In the genomic region with DNA sequence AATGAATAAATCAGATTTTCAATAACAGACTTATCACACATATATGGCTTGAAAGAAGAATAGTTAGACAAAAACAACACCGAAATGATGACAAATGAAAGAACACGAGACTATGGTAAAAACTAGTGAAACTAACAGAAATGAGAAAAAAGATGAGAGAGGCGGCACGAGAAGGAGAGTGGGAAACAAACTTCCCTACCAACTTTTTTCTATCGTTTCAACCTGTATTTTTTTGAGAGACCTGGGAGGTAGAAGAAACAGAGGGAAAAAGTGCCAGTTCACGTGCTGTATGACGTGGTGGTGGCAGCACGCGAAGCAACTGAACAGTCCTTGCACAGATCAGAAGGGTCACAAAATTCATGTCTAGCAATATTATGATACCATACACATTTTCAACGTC, we compare ENCODE assay signal across 5 worm cellular contexts.
A peak's percentile ranks its signal among the peaks of the same experiment; 100 is the strongest.
TF ChIP-seq lines count a peak whose summit lies in the region.

No protein-coding gene starts in this region.

TF ChIP-seq in whole organism, L1 larva, 84 proteins besides CTCF, POLR2A, EP300 and RAD21 (continues in another document):
- TF ChIP-seq nhr-47 (tag; optimal IDR thresholded peaks at IDR 0.05; lab: Kevin White, UChicago) (peak; percentile 35), snu-23 (GFP tag; optimal IDR thresholded peaks at IDR 0.05; lab: Kevin White, UChicago) (peak; percentile 78), alr-1 (tag; optimal IDR thresholded peaks at IDR 0.05; lab: Kevin White, UChicago; ENCODE audit: borderline replicate concordance) (no peak), ces-1 (GFP tag; optimal IDR thresholded peaks at IDR 0.05; lab: Kevin White, UChicago) (no peak), C04F5.9 (tag; optimal IDR thresholded peaks at IDR 0.05; lab: Kevin White, UChicago) (no peak), grh-1 (GFP tag; IDR thresholded peaks at IDR 0.05; lab: Robert Waterston, UW) (peak; percentile 33; the same call in 1 of the 2 replicates), elt-2 (tag; optimal IDR thresholded peaks at IDR 0.05; lab: Kevin White, UChicago) (peak; percentile 27), unc-86 (tag; optimal IDR thresholded peaks at IDR 0.05; lab: Kevin White, UChicago) (no peak), mdl-1 (tag; optimal IDR thresholded peaks at IDR 0.05; lab: Kevin White, UChicago) (peak in 1 of 2 experiments; percentile 78), nhr-11 (tag; optimal IDR thresholded peaks at IDR 0.05; lab: Kevin White, UChicago) (no peak), nhr-20 (tag; optimal IDR thresholded peaks at IDR 0.05; lab: Kevin White, UChicago) (peak; percentile 90), C34B4.2 (tag; optimal IDR thresholded peaks at IDR 0.05; lab: Kevin White, UChicago) (no peak), aly-2 (tag; optimal IDR thresholded peaks at IDR 0.05; lab: Kevin White, UChicago) (no peak), nhr-77 (tag; optimal IDR thresholded peaks at IDR 0.05; lab: Kevin White, UChicago) (peak; percentile 5), efl-3 (GFP tag; optimal IDR thresholded peaks at IDR 0.05; lab: Kevin White, UChicago) (no peak), nhr-28 (tag; optimal IDR thresholded peaks at IDR 0.05; lab: Kevin White, UChicago) (no peak), zag-1 (tag; optimal IDR thresholded peaks at IDR 0.05; lab: Kevin White, UChicago) (no peak)

TF ChIP-seq in whole organism, L2 larva, 48 proteins besides CTCF, POLR2A, EP300 and RAD21 (continues in another document):
- TF ChIP-seq lin-11 (tag; optimal IDR thresholded peaks at IDR 0.05; lab: Kevin White, UChicago) (no peak), sma-9 (GFP tag; optimal IDR thresholded peaks at IDR 0.05; lab: Kevin White, UChicago) (peak; percentile 63), sma-9 (tag; optimal IDR thresholded peaks at IDR 0.05; lab: Kevin White, UChicago) (no peak), zag-1 (tag; optimal IDR thresholded peaks at IDR 0.05; lab: Kevin White, UChicago) (no peak), unc-62 (GFP tag; optimal IDR thresholded peaks at IDR 0.05; lab: Kevin White, UChicago) (no peak), unc-55 (GFP tag; optimal IDR thresholded peaks at IDR 0.05; lab: Kevin White, UChicago) (no peak), ztf-4 (tag; optimal IDR thresholded peaks at IDR 0.05; lab: Kevin White, UChicago) (no peak), nhr-77 (tag; optimal IDR thresholded peaks at IDR 0.05; lab: Kevin White, UChicago) (no peak), nhr-21 (tag; optimal IDR thresholded peaks at IDR 0.05; lab: Kevin White, UChicago) (no peak), Y55F3AM.14 (GFP tag; optimal IDR thresholded peaks at IDR 0.05; lab: Kevin White, UChicago) (no peak), fos-1 (tag; optimal IDR thresholded peaks at IDR 0.05; lab: Kevin White, UChicago) (peak; percentile 30), C34F6.9 (tag; optimal IDR thresholded peaks at IDR 0.05; lab: Kevin White, UChicago) (no peak), mbf-1 (tag; optimal IDR thresholded peaks at IDR 0.05; lab: Kevin White, UChicago) (no peak), nhr-23 (tag; optimal IDR thresholded peaks at IDR 0.05; lab: Kevin White, UChicago) (no peak), mdl-1 (tag; optimal IDR thresholded peaks at IDR 0.05; lab: Kevin White, UChicago) (peak in 1 of 2 experiments; percentile 41), elt-1 (tag; optimal IDR thresholded peaks at IDR 0.05; lab: Kevin White, UChicago) (no peak), nhr-11 (tag; optimal IDR thresholded peaks at IDR 0.05; lab: Kevin White, UChicago) (no peak), ceh-82 (tag; optimal IDR thresholded peaks at IDR 0.05; lab: Kevin White, UChicago) (no peak), nhr-12 (tag; optimal IDR thresholded peaks at IDR 0.05; lab: Kevin White, UChicago) (no peak)

TF ChIP-seq in whole organism, L3 larva, 47 proteins besides CTCF, POLR2A, EP300 and RAD21:
- TF ChIP-seq skn-1 (tag; optimal IDR thresholded peaks at IDR 0.05; lab: Kevin White, UChicago): peak; percentile 41
- TF ChIP-seq nhr-23 (tag; optimal IDR thresholded peaks at IDR 0.05; lab: Kevin White, UChicago): peak; percentile 29
- TF ChIP-seq ceh-9 (tag; optimal IDR thresholded peaks at IDR 0.05; lab: Kevin White, UChicago): no peak
- TF ChIP-seq lin-39 (tag; optimal IDR thresholded peaks at IDR 0.05; lab: Kevin White, UChicago): no peak
- peak; percentile 49 for TF ChIP-seq elt-2 (tag; optimal IDR thresholded peaks at IDR 0.05; lab: Kevin White, UChicago)
- TF ChIP-seq jun-1 (tag; optimal IDR thresholded peaks at IDR 0.05; lab: Kevin White, UChicago): no peak
- TF ChIP-seq nhr-77 (tag; optimal IDR thresholded peaks at IDR 0.05; lab: Kevin White, UChicago): no peak
- TF ChIP-seq pha-4 (tag; optimal IDR thresholded peaks at IDR 0.05; lab: Kevin White, UChicago): peak; percentile 65
- TF ChIP-seq unc-62 (GFP tag; optimal IDR thresholded peaks at IDR 0.05; lab: Kevin White, UChicago): no peak
- no peak for TF ChIP-seq aly-2 (tag; optimal IDR thresholded peaks at IDR 0.05; lab: Kevin White, UChicago)
- TF ChIP-seq nhr-25 (tag; optimal IDR thresholded peaks at IDR 0.05; lab: Kevin White, UChicago): peak; percentile 49
- TF ChIP-seq zag-1 (tag; optimal IDR thresholded peaks at IDR 0.05; lab: Kevin White, UChicago): no peak
- peak; percentile 34 for TF ChIP-seq mdl-1 (tag; optimal IDR thresholded peaks at IDR 0.05; lab: Kevin White, UChicago)
- no peak for TF ChIP-seq unc-39 (tag; optimal IDR thresholded peaks at IDR 0.05; lab: Kevin White, UChicago)

TF ChIP-seq in whole organism, L4 larva, 104 proteins besides CTCF, POLR2A, EP300 and RAD21:
- TF ChIP-seq aly-2 (tag; optimal IDR thresholded peaks at IDR 0.05; lab: Kevin White, UChicago): no peak
- peak; percentile 48 for TF ChIP-seq mxl-3 (GFP tag; optimal IDR thresholded peaks at IDR 0.05; lab: Kevin White, UChicago)
- no peak for TF ChIP-seq lin-29 (GFP tag; IDR thresholded peaks at IDR 0.05; lab: Robert Waterston, UW)
- TF ChIP-seq cey-2 (tag; optimal IDR thresholded peaks at IDR 0.05; lab: Kevin White, UChicago; ENCODE audit: borderline replicate concordance, insufficient read depth): peak; percentile 30
- peak; percentile 70 for TF ChIP-seq dmd-6 (GFP tag; IDR thresholded peaks at IDR 0.05; lab: Robert Waterston, UW)
- TF ChIP-seq nhr-77 (tag; optimal IDR thresholded peaks at IDR 0.05; lab: Kevin White, UChicago): no peak
- TF ChIP-seq hlh-11 (tag; optimal IDR thresholded peaks at IDR 0.05; lab: Kevin White, UChicago): peak; percentile 78
- TF ChIP-seq jun-1 (tag; optimal IDR thresholded peaks at IDR 0.05; lab: Kevin White, UChicago): no peak
- peak in 1 of 2 experiments; percentile 82 for TF ChIP-seq unc-62 (GFP tag; optimal IDR thresholded peaks at IDR 0.05 in 1 of 2; lab: Kevin White, UChicago)
- TF ChIP-seq unc-62 (tag; optimal IDR thresholded peaks at IDR 0.05; lab: Kevin White, UChicago): no peak
- TF ChIP-seq tra-1 (GFP tag; IDR thresholded peaks at IDR 0.05; lab: Robert Waterston, UW): 0 out of 2 replicates have a peak, but pooled peaks have one; percentile 26
- TF ChIP-seq daf-16 (GFP tag; optimal IDR thresholded peaks at IDR 0.05; lab: Kevin White, UChicago): no peak
- TF ChIP-seq daf-16 (tag; optimal IDR thresholded peaks at IDR 0.05; lab: Kevin White, UChicago): peak; percentile 71
- peak; percentile 69 for TF ChIP-seq dve-1 (tag; optimal IDR thresholded peaks at IDR 0.05; lab: Kevin White, UChicago; ENCODE audit: insufficient read depth)
- peak in 1 of 2 experiments; percentile 16 for TF ChIP-seq hif-1 (tag; optimal IDR thresholded peaks at IDR 0.05; lab: Kevin White, UChicago)
- peak; percentile 91 for TF ChIP-seq hlh-30 (tag; optimal IDR thresholded peaks at IDR 0.05; lab: Kevin White, UChicago; ENCODE audit: insufficient read depth)
- peak; percentile 95 for TF ChIP-seq aha-1 (tag; lab: Kevin White, UChicago)
- TF ChIP-seq mdl-1 (tag; optimal IDR thresholded peaks at IDR 0.05; lab: Kevin White, UChicago): peak in 1 of 2 experiments; percentile 79
- no peak for TF ChIP-seq nhr-48 (tag; optimal IDR thresholded peaks at IDR 0.05; lab: Kevin White, UChicago)
- TF ChIP-seq nhr-28 (tag; optimal IDR thresholded peaks at IDR 0.05; lab: Kevin White, UChicago): peak; percentile 16
- peak; percentile 39 for TF ChIP-seq mep-1 (tag; optimal IDR thresholded peaks at IDR 0.05; lab: Kevin White, UChicago)
TF ChIP-seq in whole organism, L4 larva: peak in this region for 14.

TF ChIP-seq in whole organism, young adult, 124 proteins besides CTCF, POLR2A, EP300 and RAD21:
- TF ChIP-seq lin-26 (GFP tag; IDR thresholded peaks at IDR 0.05; lab: Robert Waterston, UW) (0 out of 2 replicates have a peak, but pooled peaks have one; percentile 31), nfya-2 (GFP tag; IDR thresholded peaks at IDR 0.05; lab: Robert Waterston, UW) (0 out of 2 replicates have a peak, but pooled peaks have one; percentile 6), atf-7 (tag; optimal IDR thresholded peaks at IDR 0.05; lab: Kevin White, UChicago) (peak; percentile 28), madf-3 (GFP tag; IDR thresholded peaks at IDR 0.05; lab: Robert Waterston, UW) (no peak), attf-5 (GFP tag; optimal IDR thresholded peaks at IDR 0.05; lab: Kevin White, UChicago) (peak; percentile 37), cebp-2 (GFP tag; IDR thresholded peaks at IDR 0.05; lab: Robert Waterston, UW) (no peak), K11D2.4 (GFP tag; IDR thresholded peaks at IDR 0.05; lab: Robert Waterston, UW) (0 out of 2 replicates have a peak, but pooled peaks have one; percentile 34), nhr-80 (tag; optimal IDR thresholded peaks at IDR 0.05; lab: Kevin White, UChicago) (peak; percentile 52), cebp-1 (GFP tag; IDR thresholded peaks at IDR 0.05; lab: Robert Waterston, UW) (0 out of 2 replicates have a peak, but pooled peaks have one; percentile 41), cebp-1 (tag; optimal IDR thresholded peaks at IDR 0.05; lab: Kevin White, UChicago) (peak; percentile 67), somi-1 (GFP tag; optimal IDR thresholded peaks at IDR 0.05; lab: Kevin White, UChicago) (peak; percentile 58), ztf-26 (tag; optimal IDR thresholded peaks at IDR 0.05; lab: Kevin White, UChicago) (peak; percentile 23)
